Worm (Caenorhabditis elegans): ENCODE data around the gene K06H6.5.

The K06H6.5 gene

ce11 chrV:622902-623301 is 46.7 kb downstream of the K06H6.5 start, which contains the start of gene F48G7.5:
TSS of gene F48G7.5 (minus strand) at chrV:622935.
- TF ChIP-seq unc-39 (tag; optimal IDR thresholded peaks at IDR 0.05): no peak
- TF ChIP-seq nhr-67 (tag; optimal IDR thresholded peaks at IDR 0.05): no peak
- peak; percentile 36 for TF ChIP-seq pha-4 (tag; optimal IDR thresholded peaks at IDR 0.05)
- no peak for TF ChIP-seq nhr-77 (tag; optimal IDR thresholded peaks at IDR 0.05)
- no peak for TF ChIP-seq ztf-4 (tag; optimal IDR thresholded peaks at IDR 0.05)
- no peak for TF ChIP-seq fkh-10 (GFP tag; optimal IDR thresholded peaks at IDR 0.05)
- no peak for TF ChIP-seq elt-3 (tag; optimal IDR thresholded peaks at IDR 0.05)
- TF ChIP-seq ceh-82 (tag; optimal IDR thresholded peaks at IDR 0.05): no peak
- no peak for TF ChIP-seq ceh-28 (tag; optimal IDR thresholded peaks at IDR 0.05)
- no peak for TF ChIP-seq nhr-237 (tag; optimal IDR thresholded peaks at IDR 0.05)
- no peak for TF ChIP-seq hmg-11 (tag; optimal IDR thresholded peaks at IDR 0.05)
- peak; percentile 56 for TF ChIP-seq elt-2 (tag; optimal IDR thresholded peaks at IDR 0.05)
- no peak for TF ChIP-seq egl-5 (tag; optimal IDR thresholded peaks at IDR 0.05)
- no peak for TF ChIP-seq eor-1 (tag; optimal IDR thresholded peaks at IDR 0.05)
- TF ChIP-seq egl-27 (tag; optimal IDR thresholded peaks at IDR 0.05): no peak
- no peak for TF ChIP-seq nhr-12 (tag; optimal IDR thresholded peaks at IDR 0.05)
- TF ChIP-seq elt-1 (tag; optimal IDR thresholded peaks at IDR 0.05): no peak
- no peak for TF ChIP-seq nhr-28 (tag; optimal IDR thresholded peaks at IDR 0.05)
- TF ChIP-seq lin-15B (tag; optimal IDR thresholded peaks at IDR 0.05): no peak
- TF ChIP-seq pqm-1 (tag; optimal IDR thresholded peaks at IDR 0.05): peak; percentile 64
- no peak for TF ChIP-seq ceh-9 (tag; optimal IDR thresholded peaks at IDR 0.05)
- TF ChIP-seq mml-1 (tag; optimal IDR thresholded peaks at IDR 0.05): no peak
- no peak for TF ChIP-seq ceh-16 (tag; optimal IDR thresholded peaks at IDR 0.05)
- TF ChIP-seq nhr-76 (tag; optimal IDR thresholded peaks at IDR 0.05): no peak

- TF ChIP-seq lsy-12 (tag; optimal IDR thresholded peaks at IDR 0.05): no peak
- no peak for TF ChIP-seq fos-1 (tag; optimal IDR thresholded peaks at IDR 0.05)
- TF ChIP-seq elt-3 (tag; optimal IDR thresholded peaks at IDR 0.05): no peak
- no peak for TF ChIP-seq snpc-4 (tag; optimal IDR thresholded peaks at IDR 0.05)
- TF ChIP-seq nfya-1 (tag; optimal IDR thresholded peaks at IDR 0.05; ENCODE audit: insufficient read depth): no peak
- TF ChIP-seq nhr-28 (tag; optimal IDR thresholded peaks at IDR 0.05): no peak
- no peak for TF ChIP-seq mml-1 (tag; optimal IDR thresholded peaks at IDR 0.05)
- no peak for TF ChIP-seq daf-12 (tag; optimal IDR thresholded peaks at IDR 0.05)
- TF ChIP-seq lin-15B (tag; optimal IDR thresholded peaks at IDR 0.05): no peak
- TF ChIP-seq nhr-77 (tag; optimal IDR thresholded peaks at IDR 0.05): no peak
- TF ChIP-seq unc-39 (tag; optimal IDR thresholded peaks at IDR 0.05): no peak
- no peak for TF ChIP-seq ceh-28 (tag; optimal IDR thresholded peaks at IDR 0.05)
- TF ChIP-seq aly-2 (tag; optimal IDR thresholded peaks at IDR 0.05): no peak
- TF ChIP-seq ama-1 (optimal IDR thresholded peaks at IDR 0.05): no peak
- TF ChIP-seq egl-27 (tag; optimal IDR thresholded peaks at IDR 0.05): no peak
Measured at ce11 chrV:624922-625321, 48.8 kb downstream of the K06H6.5 start, which contains the start of gene srt-17. TSS of gene srt-17 (minus strand) at chrV:625022.

- TF ChIP-seq lsy-12 (tag; optimal IDR thresholded peaks at IDR 0.05): no peak
- TF ChIP-seq zag-1 (tag; optimal IDR thresholded peaks at IDR 0.05): no peak
- TF ChIP-seq unc-62 (GFP tag; optimal IDR thresholded peaks at IDR 0.05): no peak
- TF ChIP-seq ZK546.5 (tag; optimal IDR thresholded peaks at IDR 0.05): no peak
- TF ChIP-seq aly-2 (tag; optimal IDR thresholded peaks at IDR 0.05): no peak
- no peak for TF ChIP-seq daf-12 (tag; optimal IDR thresholded peaks at IDR 0.05)
- TF ChIP-seq ceh-82 (tag; optimal IDR thresholded peaks at IDR 0.05): no peak
- TF ChIP-seq nhr-28 (tag; optimal IDR thresholded peaks at IDR 0.05): no peak
- no peak for TF ChIP-seq nhr-76 (tag; optimal IDR thresholded peaks at IDR 0.05)
- TF ChIP-seq ceh-9 (tag; optimal IDR thresholded peaks at IDR 0.05): no peak
- no peak for TF ChIP-seq ceh-16 (tag; optimal IDR thresholded peaks at IDR 0.05)
- TF ChIP-seq lin-15B (tag; optimal IDR thresholded peaks at IDR 0.05): no peak
Measured at ce11 chrV:626321-626720, 50.2 kb downstream of the K06H6.5 start, which contains the start of gene F48G7.7. TSS of gene F48G7.7 (minus strand) at chrV:626421.

ce11 chrV:627585-627984 is 51.4 kb downstream of the K06H6.5 start, which contains the start of gene F48G7.8:
TSS of gene F48G7.8 (minus strand) at chrV:627685.
- TF ChIP-seq sea-2 (GFP tag; optimal IDR thresholded peaks at IDR 0.05) (no peak), pqm-1 (tag; optimal IDR thresholded peaks at IDR 0.05) (no peak), ceh-82 (tag; optimal IDR thresholded peaks at IDR 0.05) (no peak), eor-1 (tag; optimal IDR thresholded peaks at IDR 0.05) (no peak), unc-62 (GFP tag; optimal IDR thresholded peaks at IDR 0.05) (no peak), ceh-28 (tag; optimal IDR thresholded peaks at IDR 0.05) (no peak), lin-39 (tag; optimal IDR thresholded peaks at IDR 0.05) (no peak), mdl-1 (tag; optimal IDR thresholded peaks at IDR 0.05) (no peak), egl-5 (tag; optimal IDR thresholded peaks at IDR 0.05) (no peak), mml-1 (tag; optimal IDR thresholded peaks at IDR 0.05) (no peak), jun-1 (tag; optimal IDR thresholded peaks at IDR 0.05) (no peak), nhr-23 (tag; optimal IDR thresholded peaks at IDR 0.05) (no peak), skn-1 (tag; optimal IDR thresholded peaks at IDR 0.05) (no peak)

Measured in whole organism, L3 larva.